Fruit fly (Drosophila melanogaster): ENCODE data around the gene CG9953.

Gene CG9953

dm6 chr3L:6968961-6969814 lies at the start of gene CG9953, which contains the start of gene Mis12 (continued):
- TF ChIP-seq Camta (GFP tag; optimal IDR thresholded peaks at IDR 0.05) (no peak), CG18764 (GFP tag; optimal IDR thresholded peaks at IDR 0.05) (no peak), Lhr (GFP tag; optimal IDR thresholded peaks at IDR 0.05) (no peak), Adf1 (GFP tag; IDR thresholded peaks at IDR 0.05) (no peak), Pdp1 (GFP tag; optimal IDR thresholded peaks at IDR 0.05) (no peak), vvl (GFP tag; IDR thresholded peaks at IDR 0.05) (peak; percentile 78), CG12219 (GFP tag; optimal IDR thresholded peaks at IDR 0.05) (no peak), exex (tag; optimal IDR thresholded peaks at IDR 0.05) (no peak), D (optimal IDR thresholded peaks at IDR 0.05) (no peak), D (GFP tag; optimal IDR thresholded peaks at IDR 0.05) (peak; percentile 30), Hsf (GFP tag; optimal IDR thresholded peaks at IDR 0.05) (peak; percentile 39), gce (GFP tag; IDR thresholded peaks at IDR 0.05) (no peak), Dad (GFP tag; optimal IDR thresholded peaks at IDR 0.05) (no peak), nmo (GFP tag; optimal IDR thresholded peaks at IDR 0.05) (peak; percentile 68), dpn (GFP tag; optimal IDR thresholded peaks at IDR 0.05) (peak; percentile 11 to 20), p53 (GFP tag; optimal IDR thresholded peaks at IDR 0.05) (no peak), CG18262 (tag; optimal IDR thresholded peaks at IDR 0.05) (peak; percentile 57), CG13894 (tag; optimal IDR thresholded peaks at IDR 0.05) (no peak), gcm (GFP tag; optimal IDR thresholded peaks at IDR 0.05) (no peak), CG15696 (tag; optimal IDR thresholded peaks at IDR 0.05) (no peak), shn (GFP tag; optimal IDR thresholded peaks at IDR 0.05) (no peak), Poxn (GFP tag; IDR thresholded peaks at IDR 0.05) (no peak), zen (tag; optimal IDR thresholded peaks at IDR 0.05) (no peak), Atf-2 (GFP tag; optimal IDR thresholded peaks at IDR 0.05) (no peak), Fer1 (GFP tag; optimal IDR thresholded peaks at IDR 0.05) (no peak), luna (GFP tag; optimal IDR thresholded peaks at IDR 0.05) (no peak), CG30020 (tag; optimal IDR thresholded peaks at IDR 0.05) (peak; percentile 46), CG5180 (GFP tag; optimal IDR thresholded peaks at IDR 0.05) (peak; percentile 59), Oaz (GFP tag; IDR thresholded peaks at IDR 0.05) (no peak), Sox102F (GFP tag; optimal IDR thresholded peaks at IDR 0.05) (peak; percentile 12), Spps (tag; optimal IDR thresholded peaks at IDR 0.05) (no peak), CG1233 (GFP tag; optimal IDR thresholded peaks at IDR 0.05) (peak; percentile 21), Vsx1 (GFP tag; optimal IDR thresholded peaks at IDR 0.05) (no peak), CG4360 (GFP tag; IDR thresholded peaks at IDR 0.05) (no peak), NC2β (GFP tag; optimal IDR thresholded peaks at IDR 0.05) (no peak), CG15073 (GFP tag; optimal IDR thresholded peaks at IDR 0.05) (no peak), CG15514 (GFP tag; optimal IDR thresholded peaks at IDR 0.05) (no peak), CG30431 (GFP tag; optimal IDR thresholded peaks at IDR 0.05) (no peak), CG12155 (GFP tag; optimal IDR thresholded peaks at IDR 0.05) (no peak), mirr (GFP tag; optimal IDR thresholded peaks at IDR 0.05) (no peak), CG9817 (tag; optimal IDR thresholded peaks at IDR 0.05) (peak; percentile 5)

All from whole organism, embryonic.